Worm (Caenorhabditis elegans) whole organism, L4 larva: Measurements from ENCODE around the gene F54H5.14.

ENCODE experiments used
- ama-1 ChIP-seq: fragments of 150-350 bp; optimal IDR thresholded peaks from 2 replicates; lab custom pipeline; 2014; ENCODE audit warnings: inconsistent platforms, mixed read lengths
- ceh-32 ChIP-seq: sonication (generic microtip); optimal IDR thresholded peaks from 2 replicates; lab custom pipeline; 2016; ENCODE audit warnings: mild to moderate bottlenecking, missing genetic modification characterization, missing compliant biosample characterization; ENCODE audit not compliant: poor library complexity
- hmg-1.1 ChIP-seq: fragments of 200-800 bp; sonication (Bioruptor generic); IDR thresholded peaks from 2 replicates; pipeline ENCODE4 v1.3.6; 2022; ENCODE audit warnings: missing genetic modification reagents, missing genetic modification characterization, missing compliant biosample characterization
- jun-1 ChIP-seq: fragments of 150-350 bp; optimal IDR thresholded peaks from 2 replicates; lab custom pipeline; 2014; ENCODE audit warnings: missing biosample characterization, missing genetic modification reagents, missing genetic modification characterization
- lin-15B ChIP-seq: fragments of 150-350 bp; sonication (generic microtip); optimal IDR thresholded peaks from 3 replicates; lab custom pipeline; 2014; ENCODE audit warnings: missing biosample characterization, missing genetic modification characterization
- nhr-237 ChIP-seq: sonication (generic microtip); optimal IDR thresholded peaks from 2 replicates; lab custom pipeline; 2017; ENCODE audit warnings: missing biosample characterization, missing genetic modification characterization

DNA sequence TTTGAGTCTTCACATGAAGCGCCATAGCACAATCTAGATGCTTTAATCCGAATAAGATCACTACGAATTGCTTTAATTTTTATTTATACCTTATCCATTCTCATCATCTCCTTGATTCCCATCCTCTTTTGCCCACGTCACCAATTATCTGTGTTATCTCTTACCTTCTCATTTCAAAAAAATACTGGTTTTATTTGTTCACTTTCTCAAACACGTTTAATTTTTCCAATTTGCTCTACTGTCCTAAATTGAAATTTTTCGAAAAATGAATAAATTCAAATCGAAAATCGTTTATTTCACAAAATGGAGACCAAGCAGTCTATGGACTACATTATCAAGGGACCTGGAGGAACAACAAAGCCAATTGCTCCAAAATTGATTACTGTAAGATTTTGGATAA lies 3.3 kb downstream of the F54H5.14 start, which contains the start of gene F54H5.3:
- TF ChIP-seq hmg-1.1 (no peak), ama-1 (lab: Kevin White, UChicago) (no peak), lin-15B (tag; lab: Kevin White, UChicago) (no peak), jun-1 (no peak), ceh-32 (tag; lab: Kevin White, UChicago) (no peak), nhr-237 (tag; lab: Kevin White, UChicago) (no peak)
